Worm (Caenorhabditis elegans) whole organism, late embryonic: Measurements from ENCODE around the gene T16D1.1.

Source experiments
- F13H6.1 ChIP-seq: sonication (generic microtip); optimal IDR thresholded peaks from 2 replicates; lab custom pipeline; 2016; ENCODE audit warnings: missing genetic modification characterization, missing compliant biosample characterization
- K02D7.2 ChIP-seq: sonication (generic microtip); optimal IDR thresholded peaks from 2 replicates; lab custom pipeline; 2017; ENCODE audit warnings: mild to moderate bottlenecking, missing genetic modification characterization, missing compliant biosample characterization
- ceh-34 ChIP-seq: sonication (generic microtip); optimal IDR thresholded peaks from 2 replicates; lab custom pipeline; 2016; ENCODE audit warnings: mild to moderate bottlenecking, missing genetic modification characterization, missing compliant biosample characterization
- che-1 ChIP-seq: sonication (generic microtip); optimal IDR thresholded peaks from 2 replicates; lab custom pipeline; 2016; ENCODE audit warnings: mild to moderate bottlenecking, missing genetic modification characterization, missing compliant biosample characterization
- elt-2 ChIP-seq: sonication (generic microtip); optimal IDR thresholded peaks from 2 replicates; lab custom pipeline; 2016; ENCODE audit warnings: missing genetic modification reagents, missing genetic modification characterization, missing compliant biosample characterization
- elt-4 ChIP-seq: sonication (generic microtip); optimal IDR thresholded peaks from 2 replicates; lab custom pipeline; 2016; ENCODE audit warnings: missing genetic modification characterization, missing compliant biosample characterization
- fax-1 ChIP-seq: sonication (generic microtip); optimal IDR thresholded peaks from 2 replicates; lab custom pipeline; 2016; ENCODE audit warnings: missing genotype, missing genetic modification characterization, missing compliant biosample characterization
- fkh-10 ChIP-seq: fragments of 150-350 bp; optimal IDR thresholded peaks from 2 replicates; lab custom pipeline; 2014; ENCODE audit warnings: missing biosample characterization, missing genetic modification reagents, missing genetic modification characterization
- mec-3 ChIP-seq: sonication (generic microtip); optimal IDR thresholded peaks from 2 replicates; lab custom pipeline; 2016; ENCODE audit warnings: borderline replicate concordance, missing genetic modification characterization, missing compliant biosample characterization
- nhr-11 ChIP-seq: fragments of 150-350 bp; optimal IDR thresholded peaks from 2 replicates; lab custom pipeline; 2014; ENCODE audit warnings: missing biosample characterization, missing genetic modification characterization

- TF ChIP-seq ceh-34 (tag; lab: Kevin White, UChicago) (peak; percentile 12), fax-1 (tag; lab: Kevin White, UChicago) (no peak), fkh-10 (no peak), K02D7.2 (tag; lab: Kevin White, UChicago) (no peak), F13H6.1 (tag; lab: Kevin White, UChicago) (peak; percentile 30), nhr-11 (no peak), elt-2 (tag; lab: Kevin White, UChicago) (peak; percentile 91), elt-4 (tag; lab: Kevin White, UChicago) (no peak), mec-3 (tag; lab: Kevin White, UChicago) (no peak), che-1 (tag; lab: Kevin White, UChicago) (no peak)
Observed at ce11 chrII:5227768-5228167, 13.7 kb downstream of the T16D1.1 start.
